Worm (Caenorhabditis elegans) whole organism, young adult: ENCODE data around the gene ZC477.3.

ENCODE experiments used
- B0261.1 ChIP-seq: sonication (generic microtip); optimal IDR thresholded peaks from 2 replicates; lab custom pipeline; 2016; ENCODE audit warnings: mild to moderate bottlenecking, missing genetic modification characterization, moderate library complexity, missing compliant biosample characterization
- F33H1.4 ChIP-seq: fragments of 200-800 bp; sonication (Bioruptor generic); IDR thresholded peaks from 2 replicates; pipeline ENCODE4 v1.3.6; 2022; ENCODE audit warnings: missing genetic modification reagents, missing genetic modification characterization, missing compliant biosample characterization
- F39B2.1 ChIP-seq: fragments of 200-800 bp; sonication (Bioruptor generic); IDR thresholded peaks from 2 replicates; pipeline ENCODE4 v1.3.6; 2022; ENCODE audit warnings: missing genetic modification reagents, missing genetic modification characterization, missing compliant biosample characterization
- F49E8.2 ChIP-seq: sonication (generic microtip); optimal IDR thresholded peaks from 3 replicates; lab custom pipeline; 2017; ENCODE audit warnings: missing genetic modification characterization, mild to moderate bottlenecking, missing compliant biosample characterization, antibody characterized with exemption, moderate library complexity; ENCODE audit not compliant: insufficient read depth
- F52B5.7 ChIP-seq: sonication (generic microtip); optimal IDR thresholded peaks from 2 replicates; lab custom pipeline; 2016; ENCODE audit warnings: mild to moderate bottlenecking, missing genetic modification characterization, missing compliant biosample characterization
- F55B11.4 ChIP-seq: sonication (generic microtip); optimal IDR thresholded peaks from 2 replicates; lab custom pipeline; 2016; ENCODE audit warnings: missing compliant biosample characterization, missing genetic modification characterization, borderline replicate concordance; ENCODE audit not compliant: insufficient read depth
- K11D2.4 ChIP-seq: fragments of 200-800 bp; sonication (Bioruptor generic); IDR thresholded peaks from 2 replicates; pipeline ENCODE4 v1.3.6; 2022; ENCODE audit warnings: missing genetic modification reagents, missing genetic modification characterization, missing compliant biosample characterization
- K12H6.12 ChIP-seq: fragments of 200-800 bp; sonication (Bioruptor generic); optimal IDR thresholded peaks from 2 replicates; lab custom pipeline; 2018; ENCODE audit warnings: mild to moderate bottlenecking, missing genetic modification characterization, missing compliant biosample characterization
- akir-1 ChIP-seq: fragments of 200-800 bp; sonication (Bioruptor generic); optimal IDR thresholded peaks from 2 replicates; lab custom pipeline; 2018; ENCODE audit warnings: mild to moderate bottlenecking, missing genetic modification characterization, moderate library complexity, missing compliant biosample characterization
- ama-1 ChIP-seq, 3 experiments: fragments of 150-350 bp in 1 of 3; sonication (generic microtip) in 2 of 3; optimal IDR thresholded peaks; 2 replicates each; lab custom pipeline; 2014 to 2018; ENCODE audit warnings: missing biosample characterization in 2 of 3, missing genetic modification characterization in 2 of 3, missing genetic modification reagents in 2 of 3
- athp-1 ChIP-seq: sonication (generic microtip); optimal IDR thresholded peaks from 2 replicates; lab custom pipeline; 2017; ENCODE audit warnings: mild to moderate bottlenecking, missing genetic modification characterization, missing compliant biosample characterization
- attf-5 ChIP-seq: fragments of 200-800 bp; sonication (Bioruptor generic); optimal IDR thresholded peaks from 2 replicates; lab custom pipeline; 2018; ENCODE audit warnings: mild to moderate bottlenecking, missing genetic modification characterization, missing compliant biosample characterization
- bed-1 ChIP-seq: fragments of 200-800 bp; sonication (Bioruptor generic); IDR thresholded peaks from 2 replicates; pipeline ENCODE4 v1.3.6; 2022; ENCODE audit warnings: missing genetic modification reagents, missing genetic modification characterization, missing compliant biosample characterization
- cebp-1 ChIP-seq, 2 experiments: fragments of 200-800 bp in 1 of 2; sonication (Bioruptor generic) in 1 of 2; sonication (generic microtip) in 1 of 2; IDR thresholded peaks in 1 of 2; optimal IDR thresholded peaks in 1 of 2; 2 replicates each; pipeline versions ENCODE4 v1.3.6 to Lab custom; 2017 to 2022; ENCODE audit warnings: missing compliant biosample characterization in 2 of 2, missing genetic modification characterization in 2 of 2, mild to moderate bottlenecking in 1 of 2, missing genetic modification reagents in 1 of 2, moderate library complexity in 1 of 2
- cebp-2 ChIP-seq: fragments of 200-800 bp; sonication (Bioruptor generic); IDR thresholded peaks from 2 replicates; pipeline ENCODE4 v1.3.6; 2022; ENCODE audit warnings: missing genetic modification characterization, missing compliant biosample characterization
- ceh-40 ChIP-seq: fragments of 200-800 bp; sonication (Bioruptor generic); IDR thresholded peaks from 2 replicates; pipeline ENCODE4 v1.3.6; 2022; ENCODE audit warnings: missing genetic modification characterization, missing compliant biosample characterization
- dpff-1 ChIP-seq: sonication (generic microtip); optimal IDR thresholded peaks from 2 replicates; lab custom pipeline; 2017; ENCODE audit warnings: mild to moderate bottlenecking, missing genetic modification characterization, missing compliant biosample characterization
- dpl-1 ChIP-seq: fragments of 150-350 bp; optimal IDR thresholded peaks from 2 replicates; lab custom pipeline; 2014; ENCODE audit warnings: missing biosample characterization, missing genetic modification reagents, missing genetic modification characterization
- efl-1 ChIP-seq: fragments of 150-350 bp; optimal IDR thresholded peaks from 2 replicates; lab custom pipeline; 2014; ENCODE audit warnings: missing biosample characterization, missing genetic modification reagents, missing genetic modification characterization
- egl-44 ChIP-seq: fragments of 200-800 bp; sonication (Bioruptor generic); IDR thresholded peaks from 2 replicates; pipeline ENCODE4 v1.3.6; 2022; ENCODE audit warnings: missing genetic modification reagents, missing genetic modification characterization, missing compliant biosample characterization
- him-1 ChIP-seq: sonication (generic microtip); optimal IDR thresholded peaks from 2 replicates; lab custom pipeline; 2016; ENCODE audit warnings: missing genotype, missing genetic modification reagents, missing genetic modification characterization, missing compliant biosample characterization
- hmg-20 ChIP-seq: fragments of 200-800 bp; sonication (Bioruptor generic); IDR thresholded peaks from 2 replicates; pipeline ENCODE4 v1.3.6; 2022; ENCODE audit warnings: missing genetic modification reagents, missing genetic modification characterization, missing compliant biosample characterization
- hrde-1 ChIP-seq: sonication (generic microtip); optimal IDR thresholded peaks from 2 replicates; lab custom pipeline; 2016; ENCODE audit warnings: missing genetic modification characterization, mild to moderate bottlenecking, missing compliant biosample characterization, moderate library complexity, missing genotype, missing genetic modification reagents, borderline replicate concordance
- let-607 ChIP-seq, 2 experiments: fragments of 200-800 bp in 1 of 2; sonication (Bioruptor generic) in 1 of 2; sonication (generic microtip) in 1 of 2; optimal IDR thresholded peaks; 2 replicates each; lab custom pipeline; 2016 to 2018; ENCODE audit warnings: mild to moderate bottlenecking in 2 of 2, missing compliant biosample characterization in 2 of 2, missing genetic modification characterization in 2 of 2, moderate library complexity in 2 of 2, missing genotype in 1 of 2
- lin-35 ChIP-seq, 3 experiments: fragments of 150-350 bp in 2 of 3; sonication (generic microtip) in 1 of 3; optimal IDR thresholded peaks; 2 replicates each; lab custom pipeline; 2014 to 2018; ENCODE audit warnings: missing biosample characterization in 3 of 3, missing genetic modification characterization in 3 of 3, missing genetic modification reagents in 3 of 3
- lin-40 ChIP-seq: sonication (generic microtip); optimal IDR thresholded peaks from 2 replicates; lab custom pipeline; 2016; ENCODE audit warnings: missing genetic modification characterization, mild to moderate bottlenecking, missing compliant biosample characterization, missing genotype, missing genetic modification reagents
- lin-54 ChIP-seq: fragments of 200-800 bp; sonication (Bioruptor generic); optimal IDR thresholded peaks from 2 replicates; lab custom pipeline; 2018; ENCODE audit warnings: mild to moderate bottlenecking, missing genetic modification characterization, missing compliant biosample characterization
- lir-1 ChIP-seq: fragments of 200-800 bp; sonication (Bioruptor generic); conservative IDR thresholded peaks from 2 replicates; pipeline ENCODE4 v1.3.6; 2022; ENCODE audit warnings: missing genetic modification reagents, missing genetic modification characterization, missing compliant biosample characterization
- lsl-1 ChIP-seq: fragments of 200-800 bp; sonication (Bioruptor generic); optimal IDR thresholded peaks from 2 replicates; lab custom pipeline; 2018; ENCODE audit warnings: mild to moderate bottlenecking, missing genetic modification characterization, moderate library complexity, missing compliant biosample characterization
- madf-6 ChIP-seq: fragments of 200-800 bp; sonication (Bioruptor generic); IDR thresholded peaks from 2 replicates; pipeline ENCODE4 v1.3.6; 2022; ENCODE audit warnings: missing genetic modification reagents, missing genetic modification characterization, missing compliant biosample characterization
- madf-8 ChIP-seq: fragments of 200-800 bp; sonication (Bioruptor generic); conservative IDR thresholded peaks from 2 replicates; pipeline ENCODE4 v1.3.6; 2022; ENCODE audit warnings: missing genetic modification reagents, missing genetic modification characterization, missing compliant biosample characterization
- mes-4 ChIP-seq: sonication (generic microtip); optimal IDR thresholded peaks from 2 replicates; lab custom pipeline; 2016; ENCODE audit warnings: missing genotype, missing genetic modification characterization, missing compliant biosample characterization
- nfya-2 ChIP-seq: fragments of 200-800 bp; sonication (Bioruptor generic); IDR thresholded peaks from 2 replicates; pipeline ENCODE4 v1.3.6; 2022; ENCODE audit warnings: missing genetic modification reagents, missing genetic modification characterization, missing compliant biosample characterization
- nhr-120 ChIP-seq: fragments of 200-800 bp; sonication (Bioruptor generic); IDR thresholded peaks from 2 replicates; pipeline ENCODE4 v1.3.6; 2022; ENCODE audit warnings: missing genetic modification characterization, missing compliant biosample characterization
- pbrm-1 ChIP-seq: fragments of 200-800 bp; sonication (Bioruptor generic); IDR thresholded peaks from 2 replicates; pipeline ENCODE4 v1.3.6; 2022; ENCODE audit warnings: missing genetic modification reagents, missing genetic modification characterization, missing compliant biosample characterization
- sdz-38 ChIP-seq: sonication (generic microtip); optimal IDR thresholded peaks from 2 replicates; lab custom pipeline; 2016; ENCODE audit warnings: missing genotype, missing genetic modification characterization, missing compliant biosample characterization
- snpc-1.3 ChIP-seq: sonication (generic microtip); optimal IDR thresholded peaks from 2 replicates; lab custom pipeline; 2017; ENCODE audit warnings: missing genetic modification characterization, mild to moderate bottlenecking, missing compliant biosample characterization, antibody characterized with exemption, moderate library complexity, missing genotype, missing genetic modification reagents; ENCODE audit not compliant: insufficient read depth
- somi-1 ChIP-seq: fragments of 200-800 bp; sonication (Bioruptor generic); optimal IDR thresholded peaks from 2 replicates; lab custom pipeline; 2018; ENCODE audit warnings: mild to moderate bottlenecking, missing genetic modification characterization, missing compliant biosample characterization
- tbp1 ChIP-seq: fragments of 200-800 bp; sonication (Bioruptor generic); optimal IDR thresholded peaks from 2 replicates; lab custom pipeline; 2018; ENCODE audit warnings: mild to moderate bottlenecking, missing genetic modification characterization, missing compliant biosample characterization
- tlf-1 ChIP-seq: fragments of 200-800 bp; sonication (Bioruptor generic); optimal IDR thresholded peaks from 2 replicates; lab custom pipeline; 2018; ENCODE audit warnings: mild to moderate bottlenecking, missing genetic modification characterization, missing compliant biosample characterization
- unc-130 ChIP-seq: sonication (generic microtip); optimal IDR thresholded peaks from 2 replicates; lab custom pipeline; 2016; ENCODE audit warnings: missing genetic modification reagents, missing genetic modification characterization, missing compliant biosample characterization
- unc-62 ChIP-seq: fragments of 150-350 bp; optimal IDR thresholded peaks from 2 replicates; lab custom pipeline; 2014; ENCODE audit warnings: missing biosample characterization, missing genetic modification reagents, missing genetic modification characterization
- zfh-2 ChIP-seq: fragments of 200-800 bp; sonication (Bioruptor generic); conservative IDR thresholded peaks from 2 replicates; pipeline ENCODE4 v1.3.6; 2022; ENCODE audit warnings: missing genetic modification reagents, missing genetic modification characterization, missing compliant biosample characterization
- ztf-26 ChIP-seq: sonication (generic microtip); optimal IDR thresholded peaks from 2 replicates; lab custom pipeline; 2017; ENCODE audit warnings: missing genetic modification characterization, missing compliant biosample characterization

The ZC477.3 gene

DNA sequence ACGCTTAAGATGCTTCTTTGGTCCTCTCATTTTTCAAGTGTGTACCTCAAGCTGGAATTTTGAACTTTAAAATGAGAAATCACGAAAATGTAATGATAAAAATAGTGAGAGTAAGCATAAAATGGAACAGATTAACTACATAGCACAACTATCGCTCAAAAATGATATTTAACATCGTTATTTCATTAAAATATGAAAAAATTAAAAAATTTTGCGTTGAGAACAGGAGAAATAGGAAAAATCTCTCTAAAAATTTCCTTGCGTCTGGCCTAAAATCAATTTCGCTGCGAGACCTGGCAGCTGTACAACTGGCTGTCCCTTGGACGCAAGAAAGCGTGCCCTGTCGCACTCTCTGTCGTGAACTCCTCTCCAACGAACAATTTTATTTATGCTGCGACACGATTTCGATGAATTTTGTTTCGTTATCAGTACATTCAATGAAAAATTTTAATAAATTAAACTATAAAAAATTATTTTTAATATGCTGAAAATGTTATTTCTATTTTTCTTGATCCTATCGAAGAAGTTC, 18.6 kb upstream of the ZC477.3 start, which contains the start of gene rps-4 (continued):
- TF ChIP-seq mes-4 (tag; lab: Kevin White, UChicago) (no peak), F55B11.4 (no peak), madf-6 (peak; percentile 75), K12H6.12 (tag; lab: Kevin White, UChicago) (peak; percentile 61), snpc-1.3 (tag; lab: Kevin White, UChicago) (peak; percentile 81), pbrm-1 (GFP tag; lab: Robert Waterston, UW) (peak; percentile 79), zfh-2 (GFP tag; lab: Robert Waterston, UW) (no peak), lin-40 (tag; lab: Kevin White, UChicago) (peak; percentile 71), ama-1 (optimal IDR thresholded peaks at IDR 0.05; lab: Kevin White, UChicago) (no peak), ama-1 (GFP tag; optimal IDR thresholded peaks at IDR 0.05; lab: Kevin White, UChicago) (no peak), lin-54 (GFP tag; lab: Kevin White, UChicago) (peak; percentile 73), nfya-2 (GFP tag; lab: Robert Waterston, UW) (no peak), efl-1 (peak; percentile 52), ztf-26 (tag; lab: Kevin White, UChicago) (peak; percentile 19), akir-1 (GFP tag; lab: Kevin White, UChicago) (no peak), F39B2.1 (GFP tag; lab: Robert Waterston, UW) (no peak), madf-8 (GFP tag; lab: Robert Waterston, UW) (peak; percentile 54), dpff-1 (tag; lab: Kevin White, UChicago) (no peak), tbp1 (GFP tag; lab: Kevin White, UChicago) (peak; percentile 66), somi-1 (GFP tag; lab: Kevin White, UChicago) (peak; percentile 24), cebp-1 (GFP tag; IDR thresholded peaks at IDR 0.05; lab: Robert Waterston, UW) (no peak), cebp-1 (tag; optimal IDR thresholded peaks at IDR 0.05; lab: Kevin White, UChicago) (peak; percentile 77), hmg-20 (GFP tag; lab: Robert Waterston, UW) (no peak), B0261.1 (tag; lab: Kevin White, UChicago) (no peak), nhr-120 (GFP tag; lab: Robert Waterston, UW) (no peak), cebp-2 (GFP tag; lab: Robert Waterston, UW) (no peak), F49E8.2 (tag; lab: Kevin White, UChicago) (peak; percentile 74), dpl-1 (GFP tag; lab: Kevin White, UChicago) (peak; percentile 47), lsl-1 (GFP tag; lab: Kevin White, UChicago) (peak; percentile 68), egl-44 (GFP tag; lab: Robert Waterston, UW) (no peak), let-607 (tag; optimal IDR thresholded peaks at IDR 0.05; lab: Kevin White, UChicago) (peak; percentile 52 to 90), lin-35 (GFP tag; optimal IDR thresholded peaks at IDR 0.05; lab: Kevin White, UChicago) (peak in 2 of 3 experiments; percentile 34 to 52), athp-1 (peak; percentile 42), sdz-38 (tag; lab: Kevin White, UChicago) (no peak), ceh-40 (GFP tag; lab: Robert Waterston, UW) (no peak), attf-5 (peak; percentile 87), him-1 (tag; lab: Kevin White, UChicago) (peak; percentile 43), hrde-1 (peak; percentile 45), lir-1 (GFP tag; lab: Robert Waterston, UW) (0 out of 2 replicates have a peak, but pooled peaks have one; percentile 45), F33H1.4 (GFP tag; lab: Robert Waterston, UW) (peak; percentile 94), tlf-1 (GFP tag; lab: Kevin White, UChicago) (peak; percentile 73), bed-1 (GFP tag; lab: Robert Waterston, UW) (no peak), F52B5.7 (no peak), K11D2.4 (peak; percentile 56; the same call in 1 of the 2 replicates), unc-130 (peak; percentile 8), unc-62 (GFP tag; lab: Kevin White, UChicago) (no peak)
